Worm (Caenorhabditis elegans): ENCODE results near the gene R09A8.2.

The R09A8.2 gene

ce11 chrX:12659814-12660213 lies 40.5 kb downstream of the R09A8.2 start, which contains the start of gene C02B4.3:
Gene C02B4.3, minus strand, starts transcription at chrX:12659847.
- TF ChIP-seq zip-8 (tag; optimal IDR thresholded peaks at IDR 0.05) (peak; percentile 94), hlh-1 (tag; optimal IDR thresholded peaks at IDR 0.05) (no peak)

ce11 chrX:12661091-12661526 lies 41.8 kb downstream of the R09A8.2 start:
- peak; percentile 83 for TF ChIP-seq ham-2 (GFP tag; optimal IDR thresholded peaks at IDR 0.05)
- TF ChIP-seq snpc-4 (tag; optimal IDR thresholded peaks at IDR 0.05): no peak
- peak; percentile 92 for TF ChIP-seq sptf-1 (tag; optimal IDR thresholded peaks at IDR 0.05)
- peak; percentile 74 for TF ChIP-seq flh-1 (GFP tag; optimal IDR thresholded peaks at IDR 0.05)
- peak; percentile 53 for TF ChIP-seq pha-4 (tag; optimal IDR thresholded peaks at IDR 0.05)
- no peak for TF ChIP-seq unc-62 (GFP tag; optimal IDR thresholded peaks at IDR 0.05)
- TF ChIP-seq mab-5 (tag; optimal IDR thresholded peaks at IDR 0.05): no peak
- TF ChIP-seq hlh-1 (tag; optimal IDR thresholded peaks at IDR 0.05): no peak
- TF ChIP-seq mep-1 (tag; optimal IDR thresholded peaks at IDR 0.05): peak; percentile 34
- TF ChIP-seq ceh-39 (tag; optimal IDR thresholded peaks at IDR 0.05): no peak
- TF ChIP-seq nhr-12 (tag; optimal IDR thresholded peaks at IDR 0.05): no peak
- TF ChIP-seq ztf-11 (tag; optimal IDR thresholded peaks at IDR 0.05): no peak
- peak; percentile 18 for TF ChIP-seq nhr-28 (tag; optimal IDR thresholded peaks at IDR 0.05)
- peak; percentile 18 for TF ChIP-seq lin-13 (tag; optimal IDR thresholded peaks at IDR 0.05)
- TF ChIP-seq M03D4.4 (tag; optimal IDR thresholded peaks at IDR 0.05): peak; percentile 88
- TF ChIP-seq zip-8 (tag; optimal IDR thresholded peaks at IDR 0.05): no peak
- peak; percentile 91 for TF ChIP-seq drap-1 (GFP tag; optimal IDR thresholded peaks at IDR 0.05)
- no peak for TF ChIP-seq nhr-237 (tag; optimal IDR thresholded peaks at IDR 0.05)
- peak; percentile 81 for TF ChIP-seq ceh-43 (GFP tag; optimal IDR thresholded peaks at IDR 0.05)
- peak; percentile 92 for TF ChIP-seq mls-2 (tag; optimal IDR thresholded peaks at IDR 0.05)
- TF ChIP-seq tbx-8 (GFP tag; optimal IDR thresholded peaks at IDR 0.05): peak; percentile 77
- no peak for TF ChIP-seq lsy-2 (tag; optimal IDR thresholded peaks at IDR 0.05)
- TF ChIP-seq blmp-1 (tag; optimal IDR thresholded peaks at IDR 0.05): no peak
- peak; percentile 89 for TF ChIP-seq cnd-1 (tag; optimal IDR thresholded peaks at IDR 0.05)
- TF ChIP-seq elt-1 (tag; optimal IDR thresholded peaks at IDR 0.05; ENCODE audit: borderline replicate concordance, insufficient read depth): no peak
- TF ChIP-seq nhr-2 (tag; optimal IDR thresholded peaks at IDR 0.05): no peak
- peak; percentile 83 for TF ChIP-seq unc-120 (tag; optimal IDR thresholded peaks at IDR 0.05; ENCODE audit: poor library complexity, severe bottlenecking)
- TF ChIP-seq ceh-83 (GFP tag; optimal IDR thresholded peaks at IDR 0.05): peak; percentile 90
- TF ChIP-seq lin-32 (GFP tag; optimal IDR thresholded peaks at IDR 0.05): peak; percentile 62
- TF ChIP-seq ces-1 (GFP tag; optimal IDR thresholded peaks at IDR 0.05): peak; percentile 2
- TF ChIP-seq bed-3 (GFP tag; optimal IDR thresholded peaks at IDR 0.05): peak; percentile 76
- no peak for TF ChIP-seq nhr-76 (tag; optimal IDR thresholded peaks at IDR 0.05)
- TF ChIP-seq sem-2 (GFP tag; optimal IDR thresholded peaks at IDR 0.05): peak; percentile 82
- TF ChIP-seq elt-3 (tag; optimal IDR thresholded peaks at IDR 0.05): no peak
- TF ChIP-seq unc-39 (tag; optimal IDR thresholded peaks at IDR 0.05): no peak

ce11 chrX:12663114-12663513 lies 43.8 kb downstream of the R09A8.2 start:
- no peak for TF ChIP-seq lin-13 (tag; optimal IDR thresholded peaks at IDR 0.05)
- TF ChIP-seq elt-3 (tag; optimal IDR thresholded peaks at IDR 0.05): no peak
- TF ChIP-seq ham-2 (GFP tag; optimal IDR thresholded peaks at IDR 0.05): no peak
- TF ChIP-seq ceh-39 (tag; optimal IDR thresholded peaks at IDR 0.05): no peak
- no peak for TF ChIP-seq flh-1 (GFP tag; optimal IDR thresholded peaks at IDR 0.05)

- TF ChIP-seq drap-1 (GFP tag; optimal IDR thresholded peaks at IDR 0.05) (no peak), ces-1 (GFP tag; optimal IDR thresholded peaks at IDR 0.05) (peak; percentile 53), ceh-83 (GFP tag; optimal IDR thresholded peaks at IDR 0.05) (no peak)
Observed at ce11 chrX:12663537-12663936, 44.3 kb downstream of the R09A8.2 start, which contains the start of gene nlp-76. Gene nlp-76, minus strand, starts transcription at chrX:12663903.
